Worm (Caenorhabditis elegans) whole organism, early embryonic: ENCODE data around the gene cosa-1.

Experiments used
- B0310.2 ChIP-seq: sonication (generic microtip); optimal IDR thresholded peaks from 2 replicates; lab custom pipeline; 2016; ENCODE audit warnings: mild to moderate bottlenecking, missing genetic modification characterization, missing compliant biosample characterization
- F13C5.2 ChIP-seq: sonication (generic microtip); optimal IDR thresholded peaks from 2 replicates; lab custom pipeline; 2017; ENCODE audit warnings: mild to moderate bottlenecking, missing genetic modification characterization, inconsistent platforms, missing compliant biosample characterization
- aly-1 ChIP-seq: sonication (generic microtip); optimal IDR thresholded peaks from 2 replicates; lab custom pipeline; 2016; ENCODE audit warnings: missing genetic modification characterization, missing compliant biosample characterization
- ama-1 ChIP-seq: fragments of 150-350 bp; optimal IDR thresholded peaks from 2 replicates; lab custom pipeline; 2014
- ceh-13 ChIP-seq: fragments of 200-800 bp; sonication (Bioruptor generic); optimal IDR thresholded peaks from 2 replicates; lab custom pipeline; 2018; ENCODE audit warnings: mild to moderate bottlenecking, missing genetic modification characterization, missing compliant biosample characterization
- ceh-36 ChIP-seq: sonication (generic microtip); optimal IDR thresholded peaks from 2 replicates; lab custom pipeline; 2016; ENCODE audit warnings: missing genetic modification characterization, inconsistent platforms, missing compliant biosample characterization
- ets-7 ChIP-seq: sonication (generic microtip); optimal IDR thresholded peaks from 2 replicates; lab custom pipeline; 2016; ENCODE audit warnings: missing genotype, missing genetic modification characterization, missing compliant biosample characterization
- flt-1 ChIP-seq: fragments of 200-800 bp; sonication (Bioruptor generic); IDR thresholded peaks from 2 replicates; pipeline ENCODE4 v1.3.6; 2022; ENCODE audit warnings: missing genetic modification characterization, missing compliant biosample characterization
- hmbx-1 ChIP-seq: sonication (generic microtip); optimal IDR thresholded peaks from 2 replicates; lab custom pipeline; 2016; ENCODE audit warnings: mild to moderate bottlenecking, missing genetic modification characterization, missing compliant biosample characterization
- hmg-4 ChIP-seq: fragments of 200-800 bp; sonication (Bioruptor generic); optimal IDR thresholded peaks from 2 replicates; lab custom pipeline; 2018; ENCODE audit warnings: mild to moderate bottlenecking, missing genetic modification characterization, missing compliant biosample characterization
- hnd-1 ChIP-seq: sonication (generic microtip); optimal IDR thresholded peaks from 2 replicates; lab custom pipeline; 2016; ENCODE audit warnings: missing genetic modification characterization, missing compliant biosample characterization
- pes-1 ChIP-seq: fragments of 200-800 bp; sonication (Bioruptor generic); IDR thresholded peaks from 2 replicates; pipeline ENCODE4 v1.3.6; 2022; ENCODE audit warnings: missing genetic modification reagents, missing genetic modification characterization, missing compliant biosample characterization
- scrt-1 ChIP-seq: fragments of 200-800 bp; sonication (Bioruptor generic); IDR thresholded peaks from 2 replicates; pipeline ENCODE4 v1.3.6; 2022; ENCODE audit warnings: missing genetic modification characterization, missing compliant biosample characterization
- sea-1 ChIP-seq: fragments of 200-800 bp; sonication (Bioruptor generic); conservative IDR thresholded peaks from 2 replicates; pipeline ENCODE4 v1.3.6; 2022; ENCODE audit warnings: missing genetic modification characterization, missing compliant biosample characterization
- tbx-11 ChIP-seq: fragments of 200-800 bp; sonication (Bioruptor generic); IDR thresholded peaks from 2 replicates; pipeline ENCODE4 v1.3.6; 2022; ENCODE audit warnings: missing genetic modification characterization, missing compliant biosample characterization
- tbx-37 ChIP-seq: fragments of 200-800 bp; sonication (Bioruptor generic); conservative IDR thresholded peaks from 2 replicates; pipeline ENCODE4 v1.3.6; 2022; ENCODE audit warnings: missing genetic modification reagents, missing genetic modification characterization, missing compliant biosample characterization
- tra-4 ChIP-seq: sonication (generic microtip); optimal IDR thresholded peaks from 2 replicates; lab custom pipeline; 2017; ENCODE audit warnings: missing genetic modification characterization, missing compliant biosample characterization

The cosa-1 gene

ce11 chrIII:2724992-2725220, 1.0 kb upstream of the cosa-1 start, which contains the start of gene Y71H2AM.11:
Gene Y71H2AM.11, minus strand, starts transcription at chrIII:2725092.
- TF ChIP-seq hmg-4 (GFP tag; lab: Kevin White, UChicago), result no peak
- TF ChIP-seq ets-7 (tag; lab: Kevin White, UChicago), result no peak
- TF ChIP-seq pes-1 (GFP tag; lab: Robert Waterston, UW), result no peak
- TF ChIP-seq flt-1, result no peak
- TF ChIP-seq scrt-1 (GFP tag; lab: Robert Waterston, UW), result no peak

DNA sequence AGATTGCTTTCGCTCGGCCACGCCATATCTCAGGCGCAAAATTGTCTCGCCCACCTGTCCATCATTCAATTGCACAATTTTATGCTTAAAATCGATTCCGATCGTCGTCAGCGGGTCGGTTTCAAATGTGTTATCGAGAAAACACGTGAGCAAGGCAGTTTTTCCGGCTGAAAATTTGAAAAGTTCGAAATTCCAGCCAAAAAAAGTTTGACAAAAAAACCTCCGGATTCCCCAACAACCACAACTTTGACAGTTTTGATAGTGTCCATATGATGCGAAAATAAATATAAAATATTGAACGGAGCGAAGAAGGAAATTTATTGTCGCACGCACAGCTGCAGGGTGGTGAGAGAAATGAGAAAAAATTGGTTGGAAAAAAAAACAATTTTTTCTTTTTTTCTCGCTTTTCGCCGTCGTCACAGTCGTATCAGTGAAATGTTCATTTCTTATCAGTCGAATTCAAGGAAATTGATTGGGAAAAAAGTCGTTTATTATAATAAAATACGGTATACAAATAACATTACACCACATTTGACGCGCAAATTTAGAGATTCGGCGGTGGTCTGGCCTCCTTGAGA, 7.8 kb downstream of the cosa-1 start, which contains the start of gene Y71H2AM.12:
Gene Y71H2AM.12, minus strand, starts transcription at position 486 of the 578 bp plus-strand sequence.
- TF ChIP-seq hmg-4 (GFP tag; lab: Kevin White, UChicago) (no peak), ama-1 (no peak), B0310.2 (tag; lab: Kevin White, UChicago) (no peak), F13C5.2 (tag; lab: Kevin White, UChicago) (no peak), pes-1 (GFP tag; lab: Robert Waterston, UW) (no peak), tra-4 (tag; lab: Kevin White, UChicago) (no peak), tbx-37 (GFP tag; lab: Robert Waterston, UW) (no peak)

DNA sequence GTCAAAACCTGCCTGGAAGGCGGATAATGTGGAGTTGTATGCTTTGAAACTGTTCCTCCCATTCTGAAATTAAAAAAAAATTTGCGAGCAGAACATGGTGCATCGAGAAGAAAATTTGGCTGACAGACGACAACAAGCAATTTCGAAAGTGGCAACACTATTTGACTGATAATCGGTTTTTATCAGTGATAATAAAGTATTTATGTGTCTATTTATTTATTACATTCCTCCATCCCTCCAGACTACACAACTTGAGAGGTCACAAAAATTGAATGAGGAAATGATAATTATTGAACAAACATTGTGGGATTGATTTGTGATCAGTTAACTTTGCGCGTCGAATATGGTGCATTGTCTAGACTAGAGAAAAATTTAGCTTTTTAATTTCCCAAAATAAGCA, 13.6 kb downstream of the cosa-1 start, which contains the start of gene cest-25:
Gene cest-25, minus strand, starts transcription at position 63 of the 400 bp plus-strand sequence.
- TF ChIP-seq sea-1 (GFP tag; lab: Robert Waterston, UW) (no peak), tbx-37 (GFP tag; lab: Robert Waterston, UW) (no peak), tbx-11 (GFP tag; lab: Robert Waterston, UW) (no peak), ama-1 (no peak), hmbx-1 (tag; lab: Kevin White, UChicago) (no peak), hnd-1 (tag; lab: Kevin White, UChicago) (no peak), flt-1 (no peak), aly-1 (tag; lab: Kevin White, UChicago) (no peak), B0310.2 (tag; lab: Kevin White, UChicago) (no peak), tra-4 (tag; lab: Kevin White, UChicago) (no peak), hmg-4 (GFP tag; lab: Kevin White, UChicago) (no peak), scrt-1 (GFP tag; lab: Robert Waterston, UW) (no peak), ets-7 (tag; lab: Kevin White, UChicago) (no peak), ceh-13 (GFP tag; lab: Kevin White, UChicago) (no peak)

DNA sequence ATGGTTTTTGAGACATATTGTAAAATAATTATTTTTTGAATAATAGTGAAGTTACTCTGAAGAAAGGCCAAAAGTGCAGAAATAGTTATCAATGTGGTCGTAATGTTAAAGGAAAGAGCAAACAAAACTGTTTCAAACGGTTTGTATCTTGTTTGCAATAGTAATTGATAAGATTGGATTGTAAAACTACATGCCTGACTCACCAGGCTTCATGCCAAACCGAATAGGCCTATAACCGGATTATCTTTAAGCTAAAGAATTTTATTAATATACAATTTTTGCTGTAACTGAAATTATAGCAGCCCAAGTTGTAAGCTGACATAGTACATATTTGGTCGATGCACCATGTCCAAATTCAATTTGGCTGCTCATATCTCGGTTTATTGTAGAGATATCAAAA, 20.6 kb downstream of the cosa-1 start, which contains the start of gene Y71H2AM.14:
Gene Y71H2AM.14, minus strand, starts transcription at position 101 of the 400 bp plus-strand sequence.
- TF ChIP-seq hmbx-1 (tag; lab: Kevin White, UChicago), result no peak
- no peak for TF ChIP-seq tbx-11 (GFP tag; lab: Robert Waterston, UW)
- no peak for TF ChIP-seq ets-7 (tag; lab: Kevin White, UChicago)
- no peak for TF ChIP-seq sea-1 (GFP tag; lab: Robert Waterston, UW)

DNA sequence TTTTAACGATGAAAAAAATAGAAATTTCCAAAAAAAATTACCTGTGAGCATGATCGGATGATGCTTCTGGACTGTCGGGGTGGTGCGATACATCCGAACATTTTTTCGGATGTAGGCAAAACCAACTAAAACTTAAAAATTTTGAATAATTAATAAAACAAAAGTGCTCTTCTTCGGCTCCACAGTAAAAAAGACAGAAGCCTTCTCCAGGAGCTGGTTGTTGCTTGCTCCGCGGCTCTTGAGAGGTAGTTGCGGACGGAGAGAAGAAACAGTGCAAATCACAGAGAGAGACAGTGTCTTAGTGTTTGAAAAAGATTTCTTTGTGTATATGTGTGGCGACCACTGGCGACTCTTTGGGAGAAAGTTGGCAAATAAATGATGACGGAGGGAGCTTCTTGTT, 30.3 kb downstream of the cosa-1 start, which contains the start of gene gldi-9:
Gene gldi-9, minus strand, starts transcription at position 101 of the 400 bp plus-strand sequence.
- TF ChIP-seq F13C5.2 (tag; lab: Kevin White, UChicago) (no peak), sea-1 (GFP tag; lab: Robert Waterston, UW) (no peak), ceh-36 (no peak), hmg-4 (GFP tag; lab: Kevin White, UChicago) (no peak), ceh-13 (GFP tag; lab: Kevin White, UChicago) (no peak)

ce11 chrIII:2757478-2757877, 31.6 kb downstream of the cosa-1 start:
- TF ChIP-seq ceh-36, result peak; percentile 91
- no peak for TF ChIP-seq pes-1 (GFP tag; lab: Robert Waterston, UW)

DNA sequence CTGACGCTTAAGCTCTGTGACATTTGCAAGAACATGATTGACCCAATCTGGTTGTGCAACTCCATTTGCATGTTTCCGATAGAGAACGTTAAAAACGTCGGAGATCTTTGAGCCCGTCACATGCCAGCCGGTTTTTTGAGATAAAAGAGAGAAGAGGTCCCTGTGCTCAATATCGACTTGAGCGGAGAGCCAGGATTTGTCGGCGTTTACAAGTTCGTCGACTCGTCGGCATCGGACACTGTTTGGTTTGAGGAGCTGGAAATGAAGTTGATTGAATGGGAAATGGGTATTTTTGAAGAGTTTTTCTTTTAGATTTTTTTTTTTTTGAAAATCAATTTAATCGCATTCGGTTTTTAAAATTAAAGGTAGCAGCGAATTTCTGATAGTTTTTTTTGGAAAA, 32.2 kb downstream of the cosa-1 start:
- no peak for TF ChIP-seq scrt-1 (GFP tag; lab: Robert Waterston, UW)
- TF ChIP-seq B0310.2 (tag; lab: Kevin White, UChicago), result no peak
- no peak for TF ChIP-seq tbx-11 (GFP tag; lab: Robert Waterston, UW)
- TF ChIP-seq hmbx-1 (tag; lab: Kevin White, UChicago), result no peak
- no peak for TF ChIP-seq ceh-13 (GFP tag; lab: Kevin White, UChicago)
- TF ChIP-seq hmg-4 (GFP tag; lab: Kevin White, UChicago), result no peak
- TF ChIP-seq pes-1 (GFP tag; lab: Robert Waterston, UW), result no peak
- TF ChIP-seq ceh-36, result no peak
- no peak for TF ChIP-seq tbx-37 (GFP tag; lab: Robert Waterston, UW)
- TF ChIP-seq flt-1, result no peak
- no peak for TF ChIP-seq aly-1 (tag; lab: Kevin White, UChicago)
- no peak for TF ChIP-seq ets-7 (tag; lab: Kevin White, UChicago)
- TF ChIP-seq sea-1 (GFP tag; lab: Robert Waterston, UW), result no peak
- TF ChIP-seq tra-4 (tag; lab: Kevin White, UChicago), result no peak
- TF ChIP-seq ama-1, result no peak

DNA sequence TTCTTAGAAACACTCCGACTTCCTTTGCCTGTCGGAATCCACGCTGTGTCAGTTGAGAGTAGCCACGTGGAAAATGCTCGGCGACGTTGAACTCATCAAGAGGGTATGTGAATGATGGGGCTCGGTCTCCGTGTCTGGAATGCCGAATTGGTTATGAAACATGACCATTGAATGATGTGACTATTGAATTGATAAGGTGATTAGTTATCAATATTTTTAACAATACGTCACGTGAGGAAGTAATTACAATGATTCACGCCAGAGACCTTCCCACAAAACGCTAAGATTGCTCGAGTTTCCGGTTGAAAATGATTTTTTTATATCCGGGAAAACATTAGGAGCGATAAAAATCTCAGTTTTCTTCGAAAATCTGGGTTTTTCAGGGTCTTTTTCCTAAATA, 33.4 kb downstream of the cosa-1 start:
- TF ChIP-seq ceh-13 (GFP tag; lab: Kevin White, UChicago) (no peak), ets-7 (tag; lab: Kevin White, UChicago) (no peak), tra-4 (tag; lab: Kevin White, UChicago) (no peak), hnd-1 (tag; lab: Kevin White, UChicago) (no peak), ama-1 (no peak), tbx-11 (GFP tag; lab: Robert Waterston, UW) (no peak), hmbx-1 (tag; lab: Kevin White, UChicago) (no peak), scrt-1 (GFP tag; lab: Robert Waterston, UW) (no peak), hmg-4 (GFP tag; lab: Kevin White, UChicago) (no peak), B0310.2 (tag; lab: Kevin White, UChicago) (no peak), ceh-36 (no peak)
